Worm (Caenorhabditis elegans) whole organism, L4/young adult: Measurements from ENCODE around the gene Y108G3AL.2.

ENCODE experiments used
- W03F9.2 ChIP-seq: fragments of 150-350 bp; optimal IDR thresholded peaks from 2 replicates; lab custom pipeline; 2014; ENCODE audit warnings: missing biosample characterization, missing genetic modification characterization
- dao-5 ChIP-seq: sonication (generic microtip); optimal IDR thresholded peaks from 2 replicates; lab custom pipeline; 2016; ENCODE audit warnings: missing genotype, missing genetic modification characterization, moderate library complexity, missing compliant biosample characterization
- him-1 ChIP-seq: sonication (generic microtip); optimal IDR thresholded peaks from 2 replicates; lab custom pipeline; 2016; ENCODE audit warnings: missing genotype, missing genetic modification reagents, missing genetic modification characterization, missing compliant biosample characterization

DNA sequence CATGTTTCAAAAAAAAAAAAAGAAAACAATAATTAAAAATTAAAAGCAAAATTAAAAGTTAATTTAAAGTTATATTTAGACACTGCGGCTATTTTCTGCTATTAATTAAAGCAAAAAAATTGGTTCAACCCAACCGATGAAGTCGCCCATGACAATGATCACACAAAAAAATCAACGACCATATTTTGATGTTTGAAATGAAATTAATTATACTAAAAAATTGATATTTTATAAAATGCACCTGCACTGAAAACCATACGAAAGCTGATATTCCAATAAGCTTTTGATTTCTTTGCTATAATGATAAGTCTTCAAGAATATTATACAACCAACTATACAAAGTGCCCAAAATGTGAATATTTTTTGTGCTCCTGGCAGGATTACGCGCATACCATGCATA lies 52.8 kb downstream of the Y108G3AL.2 start, which contains the start of gene srh-80:
- no peak for TF ChIP-seq him-1
- TF ChIP-seq W03F9.2 (tag; lab: Kevin White, UChicago): no peak
- no peak for TF ChIP-seq dao-5 (tag; lab: Kevin White, UChicago)
